Fruit fly (Drosophila melanogaster) Kc167 (cell line): ENCODE results near the gene CG5355.

Source experiments
- Myc ChIP-seq: fragments of >200 bp; optimal IDR thresholded peaks from 2 replicates; lab custom pipeline; 2017; ENCODE audit warnings: missing external identifiers
- Sin3A ChIP-seq: fragments of >200 bp; optimal IDR thresholded peaks from 2 replicates; lab custom pipeline; 2018; ENCODE audit warnings: missing external identifiers
- h ChIP-seq: fragments of >200 bp; optimal IDR thresholded peaks from 3 replicates; lab custom pipeline; 2018; ENCODE audit warnings: missing external identifiers
- insv ChIP-seq: fragments of >200 bp; optimal IDR thresholded peaks from 3 replicates; lab custom pipeline; 2018; ENCODE audit warnings: missing external identifiers
- psq ChIP-seq: fragments of >200 bp; optimal IDR thresholded peaks from 2 replicates; lab custom pipeline; 2017; ENCODE audit warnings: missing external identifiers
- ttk ChIP-seq: sonication (Bioruptor generic); optimal IDR thresholded peaks from 2 replicates; lab custom pipeline; 2017; ENCODE audit warnings: missing external identifiers

CG5355 gene

dm6 chr2L:10393467-10393866 is 19.8 kb downstream of the CG5355 start:
- TF ChIP-seq h (lab: Kevin White, UChicago) (no peak), Sin3A (lab: Kevin White, UChicago) (no peak), Myc (lab: Kevin White, UChicago) (no peak), insv (lab: Kevin White, UChicago) (no peak), psq (lab: Kevin White, UChicago) (no peak), ttk (lab: Kevin White, UChicago) (no peak)

dm6 chr2L:10387869-10388726 is 25.2 kb downstream of the CG5355 start, which contains the start of gene da:
TSS of gene da (plus strand) at chr2L:10388105.
- TF ChIP-seq Myc (lab: Kevin White, UChicago): no peak
- no peak for TF ChIP-seq Sin3A (lab: Kevin White, UChicago)
- no peak for TF ChIP-seq ttk (lab: Kevin White, UChicago)
- no peak for TF ChIP-seq psq (lab: Kevin White, UChicago)
- TF ChIP-seq h (lab: Kevin White, UChicago): no peak

DNA sequence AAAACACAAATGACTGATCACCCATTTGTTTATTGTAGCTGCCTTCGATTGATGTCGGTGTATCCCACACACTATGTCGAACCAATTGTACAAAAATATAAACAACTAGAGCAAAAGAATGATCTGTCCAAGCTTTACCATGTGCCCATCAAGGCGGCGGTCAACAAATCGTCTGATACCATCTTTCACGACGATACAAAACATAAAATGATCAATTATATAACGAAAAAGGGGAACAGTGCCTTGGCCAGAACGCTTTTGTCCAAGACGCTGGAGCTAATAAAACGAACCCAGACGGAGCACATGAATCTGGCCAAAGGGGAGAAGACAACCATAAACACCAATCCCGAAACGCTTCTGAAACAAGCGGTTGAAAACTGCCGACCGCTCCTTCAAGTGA is 26.4 kb downstream of the CG5355 start:
- TF ChIP-seq h (lab: Kevin White, UChicago) (no peak), Sin3A (lab: Kevin White, UChicago) (no peak), Myc (lab: Kevin White, UChicago) (no peak), psq (lab: Kevin White, UChicago) (no peak), insv (lab: Kevin White, UChicago) (no peak), ttk (lab: Kevin White, UChicago) (no peak)

DNA sequence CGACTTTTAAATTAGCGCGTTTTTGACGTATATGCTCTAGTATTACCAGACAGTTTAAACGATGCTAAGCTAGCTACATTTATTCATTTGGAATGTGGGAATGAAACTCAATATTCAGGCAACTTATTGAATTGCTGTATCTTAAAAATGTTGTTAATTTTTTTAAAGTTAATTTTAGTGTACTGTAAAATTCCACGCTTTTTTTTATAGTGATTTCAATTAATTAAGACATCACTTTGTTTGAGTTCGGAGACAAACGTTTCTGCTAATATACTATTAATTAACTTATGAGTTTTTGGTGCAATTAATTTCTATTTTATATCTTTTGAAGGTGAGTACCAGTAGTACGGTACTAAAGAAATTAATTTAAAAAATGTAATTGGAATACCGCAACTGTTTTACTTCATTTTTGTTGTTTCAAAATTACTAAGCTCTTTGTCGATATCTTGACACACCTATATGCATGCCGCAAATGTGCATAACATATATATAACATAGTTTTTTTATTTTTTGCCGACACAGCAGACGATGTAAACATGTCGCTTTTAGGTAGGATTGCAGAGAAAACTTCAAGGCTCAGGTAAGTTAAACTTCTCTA is 27.0 kb downstream of the CG5355 start, which contains the start of the genes Cdk1 and mRpS7:
Cdk1 (minus strand) TSS at position 55 of the 598 bp plus-strand sequence.
mRpS7 (plus strand) TSS at position 455 of the 598 bp plus-strand sequence.
- TF ChIP-seq Sin3A (lab: Kevin White, UChicago) (no peak), Myc (lab: Kevin White, UChicago) (no peak), psq (lab: Kevin White, UChicago) (no peak), insv (lab: Kevin White, UChicago) (no peak), h (lab: Kevin White, UChicago) (no peak), ttk (lab: Kevin White, UChicago) (no peak)

dm6 chr2L:10381890-10382450 is 31.3 kb downstream of the CG5355 start, which contains the start of gene CG5096:
TSS of gene CG5096 (plus strand) at chr2L:10382263.
- TF ChIP-seq Myc (lab: Kevin White, UChicago) (no peak), Sin3A (lab: Kevin White, UChicago) (no peak), psq (lab: Kevin White, UChicago) (no peak), ttk (lab: Kevin White, UChicago) (no peak), h (lab: Kevin White, UChicago) (no peak), insv (lab: Kevin White, UChicago) (no peak)

DNA sequence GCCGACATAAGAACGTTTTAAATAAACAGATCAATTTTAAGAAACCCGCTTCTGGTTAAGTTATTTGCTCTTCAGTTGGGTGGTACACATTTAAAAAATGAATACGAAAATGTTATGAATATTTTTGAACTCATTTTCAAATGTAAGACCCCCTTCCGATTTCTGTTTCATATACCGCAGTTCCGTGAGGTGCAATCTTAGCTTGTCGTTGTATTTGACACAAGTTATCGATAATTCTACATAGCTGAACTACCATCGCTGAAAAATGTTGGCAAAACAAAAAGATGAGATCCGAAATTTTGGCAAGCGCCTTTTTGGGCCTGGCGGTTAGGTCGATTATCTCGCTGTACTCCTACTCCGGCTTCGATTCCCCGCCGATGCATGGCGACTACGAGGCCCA is 33.4 kb downstream of the CG5355 start, which contains the start of gene gny:
gny (plus strand) TSS at position 239 of the 400 bp plus-strand sequence.
- TF ChIP-seq h (lab: Kevin White, UChicago) (no peak), ttk (lab: Kevin White, UChicago) (no peak), Myc (lab: Kevin White, UChicago) (no peak), insv (lab: Kevin White, UChicago) (no peak), psq (lab: Kevin White, UChicago) (no peak), Sin3A (lab: Kevin White, UChicago) (no peak)

- TF ChIP-seq h (lab: Kevin White, UChicago) (no peak), ttk (lab: Kevin White, UChicago) (no peak), psq (lab: Kevin White, UChicago) (no peak), insv (lab: Kevin White, UChicago) (no peak), Sin3A (lab: Kevin White, UChicago) (no peak), Myc (lab: Kevin White, UChicago) (no peak)
Measured at dm6 chr2L:10378631-10379030, 34.6 kb downstream of the CG5355 start.

DNA sequence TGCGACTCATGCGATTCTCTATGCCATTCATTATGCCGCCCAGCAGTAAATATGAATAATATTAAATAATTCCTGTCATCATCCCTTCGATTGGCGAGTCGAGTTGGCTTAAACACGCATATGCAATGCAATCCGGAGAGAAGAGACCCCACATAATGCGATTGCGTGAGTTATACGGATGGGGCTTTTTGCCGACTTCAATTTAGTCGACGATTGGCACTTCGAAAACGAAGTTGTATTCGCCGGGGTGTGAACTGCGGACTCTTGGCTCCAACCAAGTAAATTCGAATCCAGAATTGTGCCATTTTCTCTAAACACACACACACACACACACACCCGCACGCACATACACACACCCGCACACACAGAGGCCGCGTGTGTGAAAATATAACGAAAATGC is 37.0 kb downstream of the CG5355 start:
- TF ChIP-seq insv (lab: Kevin White, UChicago) (no peak), ttk (lab: Kevin White, UChicago) (no peak), psq (lab: Kevin White, UChicago) (no peak), Sin3A (lab: Kevin White, UChicago) (no peak), h (lab: Kevin White, UChicago) (no peak), Myc (lab: Kevin White, UChicago) (no peak)

- TF ChIP-seq ttk (lab: Kevin White, UChicago) (no peak), h (lab: Kevin White, UChicago) (no peak), insv (lab: Kevin White, UChicago) (no peak), Sin3A (lab: Kevin White, UChicago) (no peak), Myc (lab: Kevin White, UChicago) (no peak)
Measured at dm6 chr2L:10375464-10376236, 37.6 kb downstream of the CG5355 start, which contains the start of the genes CG33303 and dpr19. TSS of gene CG33303 (minus strand) at chr2L:10375757. TSS of gene dpr19 (plus strand) at chr2L:10376168.
